Fruit fly (Drosophila melanogaster): ENCODE results near the gene CASK.

dm6 chr3R:21843665-21844064, 21.2 kb upstream of the CASK start, which contains the start of gene Gr93b:
- no peak for TF ChIP-seq dl (GFP tag; optimal IDR thresholded peaks at IDR 0.05; ENCODE audit: insufficient read depth in 1 of 2, partially characterized antibody in 2 of 2)
- no peak for TF ChIP-seq Abd-B (GFP tag; optimal IDR thresholded peaks at IDR 0.05)
- TF ChIP-seq psq (GFP tag; optimal IDR thresholded peaks at IDR 0.05): no peak
- TF ChIP-seq h (GFP tag; optimal IDR thresholded peaks at IDR 0.05): no peak

Measured in whole organism, wandering third instar larva.